Worm (Caenorhabditis elegans): ENCODE results near the gene Y73B6BL.47.
"Not testable (repeated sequence)": the region's sequence is repeated elsewhere in the genome, so short reads cannot be mapped to it uniquely, and the experiment has no call there.

Y73B6BL.47 gene

ce11 chrIV:6342431-6342830, 19.3 kb upstream of the Y73B6BL.47 start, which contains the start of gene Y73B6BL.288:
Y73B6BL.288 (minus strand) TSS chrIV:6342531.
- no peak for TF ChIP-seq nhr-11 (tag; optimal IDR thresholded peaks at IDR 0.05)
- TF ChIP-seq zag-1 (tag; optimal IDR thresholded peaks at IDR 0.05): no peak
- no peak for TF ChIP-seq mxl-2 (GFP tag; conservative IDR thresholded peaks at IDR 0.05)
- TF ChIP-seq nhr-42 (GFP tag; IDR thresholded peaks at IDR 0.05): no peak
- TF ChIP-seq mep-1 (tag; optimal IDR thresholded peaks at IDR 0.05): no peak
- TF ChIP-seq lsy-2 (tag; optimal IDR thresholded peaks at IDR 0.05): no peak
- TF ChIP-seq ctbp-1 (GFP tag; IDR thresholded peaks at IDR 0.05): no peak
- no peak for TF ChIP-seq dve-1 (tag; optimal IDR thresholded peaks at IDR 0.05; ENCODE audit: insufficient read depth)
- TF ChIP-seq lim-7 (GFP tag; IDR thresholded peaks at IDR 0.05): no peak
- no peak for TF ChIP-seq attf-4 (tag; optimal IDR thresholded peaks at IDR 0.05)
- TF ChIP-seq php-3 (GFP tag; IDR thresholded peaks at IDR 0.05): no peak
- TF ChIP-seq nhr-102 (tag; optimal IDR thresholded peaks at IDR 0.05): no peak
- no peak for TF ChIP-seq dpl-1 (GFP tag; optimal IDR thresholded peaks at IDR 0.05)
- TF ChIP-seq cey-2 (tag; optimal IDR thresholded peaks at IDR 0.05; ENCODE audit: borderline replicate concordance, insufficient read depth): no peak

- TF ChIP-seq cey-2 (tag; optimal IDR thresholded peaks at IDR 0.05; ENCODE audit: borderline replicate concordance, insufficient read depth) (no peak), nhr-28 (tag; optimal IDR thresholded peaks at IDR 0.05) (no peak), lin-1 (GFP tag; IDR thresholded peaks at IDR 0.05) (no peak), T20F7.1 (GFP tag; optimal IDR thresholded peaks at IDR 0.05) (no peak), mdl-1 (tag; optimal IDR thresholded peaks at IDR 0.05) (no peak), lin-39 (tag; optimal IDR thresholded peaks at IDR 0.05) (no peak), skn-1 (tag; optimal IDR thresholded peaks at IDR 0.05) (no peak), jun-1 (tag; optimal IDR thresholded peaks at IDR 0.05) (no peak), unc-62 (GFP tag; optimal IDR thresholded peaks at IDR 0.05 in 1 of 2) (no peak), unc-62 (tag; optimal IDR thresholded peaks at IDR 0.05) (no peak), lin-15B (tag; optimal IDR thresholded peaks at IDR 0.05) (no peak), hlh-11 (tag; optimal IDR thresholded peaks at IDR 0.05) (no peak), aha-1 (tag) (no peak), mdt-29 (GFP tag; IDR thresholded peaks at IDR 0.05) (no peak), egl-27 (tag; optimal IDR thresholded peaks at IDR 0.05) (no peak), unc-130 (GFP tag; optimal IDR thresholded peaks at IDR 0.05) (no peak)
Measured at ce11 chrIV:6342876-6343275, 18.9 kb upstream of the Y73B6BL.47 start, which contains the start of gene Y73B6BL.14. Y73B6BL.14 (minus strand) TSS chrIV:6342976.

ce11 chrIV:6347213-6347612, 14.6 kb upstream of the Y73B6BL.47 start, which contains the start of gene Y73B6BL.289:
Y73B6BL.289 (plus strand) TSS chrIV:6347513.
- TF ChIP-seq F37D6.2 (tag; optimal IDR thresholded peaks at IDR 0.05); duxl-1 (tag; optimal IDR thresholded peaks at IDR 0.05; ENCODE audit: poor library complexity); F44E2.7 (GFP tag; IDR thresholded peaks at IDR 0.05): not testable (repeated sequence)

- peak; percentile 75 for TF ChIP-seq snpc-1.2 (GFP tag; IDR thresholded peaks at IDR 0.05)
Measured at ce11 chrIV:6347822-6348221, 13.9 kb upstream of the Y73B6BL.47 start.

- TF ChIP-seq Y5F2A.4 (GFP tag; optimal IDR thresholded peaks at IDR 0.05) (no peak), ceh-32 (tag; optimal IDR thresholded peaks at IDR 0.05; ENCODE audit: poor library complexity) (no peak), nhr-42 (GFP tag; IDR thresholded peaks at IDR 0.05) (no peak), attf-4 (tag; optimal IDR thresholded peaks at IDR 0.05) (no peak), php-3 (GFP tag; IDR thresholded peaks at IDR 0.05) (no peak), dmd-8 (GFP tag; IDR thresholded peaks at IDR 0.05) (no peak), nhr-10 (tag; optimal IDR thresholded peaks at IDR 0.05) (no peak), mxl-3 (GFP tag; optimal IDR thresholded peaks at IDR 0.05) (no peak), mdt-29 (GFP tag; IDR thresholded peaks at IDR 0.05) (no peak), T20F7.1 (GFP tag; optimal IDR thresholded peaks at IDR 0.05) (no peak), hmg-1.1 (GFP tag; IDR thresholded peaks at IDR 0.05) (no peak), nhr-41 (GFP tag; IDR thresholded peaks at IDR 0.05) (no peak), R02D3.7 (tag; optimal IDR thresholded peaks at IDR 0.05) (no peak), duxl-1 (tag; optimal IDR thresholded peaks at IDR 0.05; ENCODE audit: poor library complexity) (no peak), fkh-10 (GFP tag; optimal IDR thresholded peaks at IDR 0.05) (no peak), ctbp-1 (GFP tag; IDR thresholded peaks at IDR 0.05) (no peak), nhr-102 (tag; optimal IDR thresholded peaks at IDR 0.05) (no peak), Y48G9A.11 (GFP tag; IDR thresholded peaks at IDR 0.05) (no peak)
Measured at ce11 chrIV:6363604-6364003, 1.8 kb downstream of the Y73B6BL.47 start.
